Fruit fly (Drosophila melanogaster): ENCODE data around the gene Cbl.

DNA sequence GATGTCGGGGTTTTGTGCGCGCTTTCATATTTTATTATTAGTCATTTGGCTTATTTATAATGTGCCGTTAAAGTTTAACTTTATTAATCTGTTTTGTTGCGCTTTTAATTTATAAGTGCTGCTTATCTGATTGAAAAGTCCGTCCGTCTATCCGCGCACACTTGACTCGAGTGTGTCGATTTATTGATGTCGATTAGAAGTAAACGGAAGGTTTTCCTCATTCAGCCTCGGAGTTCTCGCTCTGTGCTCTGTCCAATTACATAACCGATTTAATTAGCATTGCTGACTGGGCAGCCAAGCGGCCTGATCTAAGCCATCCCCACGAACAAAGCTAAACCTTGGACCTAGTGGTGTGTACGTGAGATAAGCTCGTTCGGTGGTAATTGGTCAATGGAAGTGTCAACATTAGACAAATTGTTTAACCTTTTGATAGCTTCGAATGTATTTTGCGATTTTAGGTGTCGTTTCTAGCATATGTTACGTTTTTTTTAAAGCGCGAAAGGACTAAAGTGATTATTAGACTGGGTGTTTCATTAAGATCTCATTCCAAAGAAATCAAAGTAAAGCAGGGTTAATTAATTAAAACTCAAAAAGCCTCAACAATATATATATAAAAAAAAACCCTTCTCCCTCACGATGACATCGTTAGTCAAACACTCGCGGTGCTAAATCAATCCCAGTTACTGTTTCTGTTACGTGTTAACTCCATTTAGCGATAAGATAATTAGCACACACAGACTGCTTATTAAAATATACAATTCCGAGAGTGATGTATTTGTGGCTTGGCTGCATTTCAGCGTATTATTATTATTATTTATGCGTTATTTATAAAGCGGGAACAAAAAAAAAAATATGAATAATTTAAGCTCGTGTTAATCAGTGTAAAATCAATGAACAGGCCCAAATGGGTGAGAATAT, 28.9 kb downstream of the Cbl start:
- no peak for TF ChIP-seq pan (optimal IDR thresholded peaks at IDR 0.05)
- TF ChIP-seq HLH106 (tag; optimal IDR thresholded peaks at IDR 0.05), result no peak
- no peak for TF ChIP-seq OdsH (GFP tag; optimal IDR thresholded peaks at IDR 0.05)
- peak; percentile 47 for TF ChIP-seq h (GFP tag; optimal IDR thresholded peaks at IDR 0.05)
- no peak for TF ChIP-seq Dfd (GFP tag; optimal IDR thresholded peaks at IDR 0.05)
- no peak for TF ChIP-seq N (GFP tag; optimal IDR thresholded peaks at IDR 0.05)
- TF ChIP-seq Dif (GFP tag; optimal IDR thresholded peaks at IDR 0.05; ENCODE audit: partially characterized antibody), result no peak
- TF ChIP-seq dmrt93B (GFP tag; optimal IDR thresholded peaks at IDR 0.05), result no peak
- TF ChIP-seq br (GFP tag; optimal IDR thresholded peaks at IDR 0.05), result peak; percentile 16
- no peak for TF ChIP-seq psq (GFP tag; optimal IDR thresholded peaks at IDR 0.05)
- no peak for TF ChIP-seq fru (GFP tag; optimal IDR thresholded peaks at IDR 0.05)
- no peak for TF ChIP-seq Abd-B (GFP tag; optimal IDR thresholded peaks at IDR 0.05)
- TF ChIP-seq Vsx2 (GFP tag; optimal IDR thresholded peaks at IDR 0.05; ENCODE audit: partially characterized antibody), result no peak
- TF ChIP-seq CG9705 (GFP tag; optimal IDR thresholded peaks at IDR 0.05), result no peak
